Fruit fly (Drosophila melanogaster) whole organism, adult: ENCODE measurements around the gene Ada3.

Experiments
- CG11617 ChIP-seq: fragments of 200-800 bp; sonication (Bioruptor generic); optimal IDR thresholded peaks from 2 replicates; lab custom pipeline; 2017; ENCODE audit warnings: mild to moderate bottlenecking, missing biosample characterization, missing genetic modification reagents, missing genetic modification characterization
- CG12768 ChIP-seq: fragments of 200-800 bp; sonication (Bioruptor generic); optimal IDR thresholded peaks from 2 replicates; lab custom pipeline; 2017; ENCODE audit warnings: missing biosample characterization, missing genetic modification characterization, mild to moderate bottlenecking, moderate library complexity, missing genetic modification reagents
- Crg-1 ChIP-seq: fragments of 200-800 bp; sonication (Bioruptor generic); optimal IDR thresholded peaks from 2 replicates; lab custom pipeline; 2016; ENCODE audit warnings: missing biosample characterization, missing genetic modification characterization
- Mnt ChIP-seq: fragments of 200-800 bp; sonication (Bioruptor generic); optimal IDR thresholded peaks from 2 replicates; lab custom pipeline; 2016; ENCODE audit warnings: missing biosample characterization, mild to moderate bottlenecking, missing genetic modification characterization
- bab1 ChIP-seq: fragments of 200-800 bp; sonication (Bioruptor generic); optimal IDR thresholded peaks from 3 replicates; lab custom pipeline; 2019; ENCODE audit warnings: missing biosample characterization, mild to moderate bottlenecking, missing genetic modification characterization, moderate library complexity
- cic ChIP-seq: fragments of 200-800 bp; sonication (Bioruptor generic); optimal IDR thresholded peaks from 2 replicates; lab custom pipeline; 2017; ENCODE audit warnings: missing biosample characterization, mild to moderate bottlenecking, missing genetic modification characterization, moderate library complexity
- cnc ChIP-seq, 2 experiments: fragments of >200 bp; optimal IDR thresholded peaks; 2 replicates each; lab custom pipeline; 2017
- pad ChIP-seq: fragments of 200-800 bp; sonication (Bioruptor generic); optimal IDR thresholded peaks from 3 replicates; lab custom pipeline; 2017; ENCODE audit warnings: missing biosample characterization, missing genetic modification characterization, mild to moderate bottlenecking, moderate library complexity, missing genetic modification reagents
- tj ChIP-seq: fragments of 200-800 bp; sonication (Bioruptor generic); optimal IDR thresholded peaks from 3 replicates; lab custom pipeline; 2017; ENCODE audit warnings: missing biosample characterization, mild to moderate bottlenecking, missing genetic modification characterization, moderate library complexity

DNA sequence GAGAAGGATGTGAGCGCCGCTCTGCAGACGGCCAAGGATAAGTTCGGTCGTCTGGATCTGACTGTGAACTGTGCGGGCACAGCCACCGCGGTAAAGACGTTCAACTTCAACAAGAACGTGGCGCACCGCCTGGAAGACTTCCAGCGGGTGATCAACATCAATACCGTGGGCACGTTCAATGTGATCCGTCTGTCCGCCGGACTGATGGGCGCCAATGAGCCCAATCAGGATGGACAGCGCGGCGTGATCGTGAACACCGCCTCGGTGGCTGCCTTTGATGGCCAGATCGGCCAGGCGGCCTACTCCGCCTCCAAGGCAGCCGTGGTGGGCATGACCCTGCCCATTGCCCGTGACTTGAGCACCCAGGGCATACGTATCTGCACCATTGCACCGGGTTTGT lies 6.6 kb downstream of the Ada3 start:
- TF ChIP-seq cnc (optimal IDR thresholded peaks at IDR 0.05; lab: Kevin White, UChicago) (no peak), Crg-1 (no peak), Mnt (GFP tag; lab: Kevin White, UChicago) (no peak), CG11617 (GFP tag; lab: Kevin White, UChicago) (no peak), pad (GFP tag; lab: Kevin White, UChicago) (no peak), bab1 (GFP tag; lab: Kevin White, UChicago) (no peak), tj (GFP tag; lab: Kevin White, UChicago) (no peak), cic (GFP tag; lab: Kevin White, UChicago) (no peak), CG12768 (GFP tag; lab: Kevin White, UChicago) (no peak)
